Worm (Caenorhabditis elegans) whole organism, L4/young adult: ENCODE data around the gene ribo-1.

ENCODE experiments used
- W03F9.2 ChIP-seq: fragments of 150-350 bp; optimal IDR thresholded peaks from 2 replicates; lab custom pipeline; 2014; ENCODE audit warnings: missing biosample characterization, missing genetic modification characterization
- dao-5 ChIP-seq: sonication (generic microtip); optimal IDR thresholded peaks from 2 replicates; lab custom pipeline; 2016; ENCODE audit warnings: missing genotype, missing genetic modification characterization, moderate library complexity, missing compliant biosample characterization
- him-1 ChIP-seq: sonication (generic microtip); optimal IDR thresholded peaks from 2 replicates; lab custom pipeline; 2016; ENCODE audit warnings: missing genotype, missing genetic modification reagents, missing genetic modification characterization, missing compliant biosample characterization

DNA sequence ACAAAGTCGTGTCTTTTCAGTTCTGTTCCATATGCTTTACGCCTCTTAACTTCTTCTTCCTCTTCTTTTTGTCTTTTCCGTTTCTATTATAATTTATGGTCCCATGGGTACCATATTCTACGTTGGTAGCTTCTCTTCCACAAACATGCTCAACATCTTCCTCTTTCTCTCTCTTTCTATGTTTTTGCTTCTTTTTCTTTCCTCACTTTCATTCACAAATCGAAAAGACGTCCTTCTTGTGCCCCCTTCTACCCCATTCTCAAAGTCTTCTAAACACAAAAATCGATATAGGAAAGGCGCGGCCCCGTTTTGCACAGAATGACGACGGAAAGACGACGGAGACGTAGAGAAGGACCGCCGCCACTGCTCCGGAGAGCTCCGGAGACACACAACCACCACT lies 48.2 kb downstream of the ribo-1 start:
- TF ChIP-seq dao-5: no peak
- TF ChIP-seq W03F9.2 (tag; lab: Kevin White, UChicago): no peak
- peak; percentile 67 for TF ChIP-seq him-1 (tag; lab: Kevin White, UChicago)
